Fruit fly (Drosophila melanogaster) whole organism, wandering third instar larva: ENCODE results near the gene Hr96.

Experiments
- CG32264 ChIP-seq: fragments of 200-800 bp; sonication (Bioruptor generic); optimal IDR thresholded peaks from 2 replicates; lab custom pipeline; 2016; ENCODE audit warnings: missing biosample characterization, missing genetic modification characterization
- CG9705 ChIP-seq: fragments of 200-800 bp; sonication (Bioruptor generic); optimal IDR thresholded peaks from 2 replicates; lab custom pipeline; 2018; ENCODE audit warnings: missing biosample characterization, mild to moderate bottlenecking, missing genetic modification characterization
- Dfd ChIP-seq: fragments of >200 bp; optimal IDR thresholded peaks from 2 replicates; lab custom pipeline; 2017; ENCODE audit warnings: missing biosample characterization, missing genetic modification characterization
- Dif ChIP-seq: fragments of 200-275, 200-300 bp; sonication (Bioruptor generic); optimal IDR thresholded peaks from 2 replicates; lab custom pipeline; 2018; ENCODE audit warnings: missing biosample characterization, missing genetic modification characterization; ENCODE audit not compliant: partially characterized antibody
- HLH106 ChIP-seq: fragments of 200-800 bp; optimal IDR thresholded peaks from 3 replicates; lab custom pipeline; 2019; ENCODE audit warnings: missing biosample characterization, mild to moderate bottlenecking, missing genetic modification characterization, moderate library complexity
- Hr78 ChIP-seq: fragments of >200 bp; optimal IDR thresholded peaks from 2 replicates; lab custom pipeline; 2017; ENCODE audit warnings: missing biosample characterization, missing genetic modification characterization
- Hr83 ChIP-seq: fragments of 200-300 bp; sonication (Bioruptor generic); optimal IDR thresholded peaks from 2 replicates; lab custom pipeline; 2016; ENCODE audit warnings: missing biosample characterization, mild to moderate bottlenecking, missing genetic modification characterization, moderate library complexity; ENCODE audit not compliant: poor library complexity, severe bottlenecking
- Jra ChIP-seq: sonication (Bioruptor generic); optimal IDR thresholded peaks from 2 replicates; lab custom pipeline; 2016; ENCODE audit warnings: missing biosample characterization, missing genetic modification characterization
- Mio ChIP-seq: sonication (Bioruptor generic); optimal IDR thresholded peaks from 2 replicates; lab custom pipeline; 2016; ENCODE audit warnings: missing biosample characterization, missing genetic modification characterization
- Myc ChIP-seq: fragments of >200 bp; optimal IDR thresholded peaks from 2 replicates; lab custom pipeline; 2017
- OdsH ChIP-seq: fragments of 200-800 bp; sonication (Bioruptor generic); optimal IDR thresholded peaks from 2 replicates; lab custom pipeline; 2016; ENCODE audit warnings: missing biosample characterization, mild to moderate bottlenecking, missing genetic modification characterization
- Rel ChIP-seq, 2 experiments: fragments of 200-800 bp; sonication (Bioruptor generic) in 1 of 2; optimal IDR thresholded peaks; 2 replicates in 1 of 2; 3 replicates in 1 of 2; lab custom pipeline; 2016 to 2019; ENCODE audit warnings: mild to moderate bottlenecking in 2 of 2, missing biosample characterization in 2 of 2, missing genetic modification characterization in 2 of 2, moderate library complexity in 1 of 2
- Sp1 ChIP-seq: fragments of 200-800 bp; sonication (Bioruptor generic); optimal IDR thresholded peaks from 3 replicates; lab custom pipeline; 2019; ENCODE audit warnings: missing biosample characterization, mild to moderate bottlenecking, missing genetic modification characterization, moderate library complexity
- br ChIP-seq: fragments of 200-800 bp; sonication (Bioruptor generic); optimal IDR thresholded peaks from 2 replicates; lab custom pipeline; 2016; ENCODE audit warnings: missing biosample characterization, missing genetic modification characterization
- dmrt93B ChIP-seq: fragments of 200-800 bp; sonication (Bioruptor generic); optimal IDR thresholded peaks from 2 replicates; lab custom pipeline; 2018; ENCODE audit warnings: missing biosample characterization, mild to moderate bottlenecking, missing genetic modification characterization
- ey ChIP-seq: fragments of 200-800 bp; sonication (Bioruptor generic); optimal IDR thresholded peaks from 2 replicates; lab custom pipeline; 2016; ENCODE audit warnings: missing biosample characterization, missing genetic modification characterization
- foxo ChIP-seq, 2 experiments: fragments of 200-800 bp; sonication (Bioruptor generic); optimal IDR thresholded peaks; 2 replicates in 1 of 2; 3 replicates in 1 of 2; lab custom pipeline; 2016 to 2017; ENCODE audit warnings: missing biosample characterization in 2 of 2, missing genetic modification characterization in 2 of 2
- fru ChIP-seq: fragments of 200-800 bp; sonication (Bioruptor generic); optimal IDR thresholded peaks from 3 replicates; lab custom pipeline; 2016; ENCODE audit warnings: missing biosample characterization, mild to moderate bottlenecking, missing genetic modification characterization
- h ChIP-seq: fragments of 200-800 bp; sonication (Bioruptor generic); optimal IDR thresholded peaks from 3 replicates; lab custom pipeline; 2016; ENCODE audit warnings: missing biosample characterization, mild to moderate bottlenecking, missing genetic modification characterization
- jim ChIP-seq: fragments of 175-275, 200-325 bp; sonication (Bioruptor generic); optimal IDR thresholded peaks from 2 replicates; lab custom pipeline; 2016; ENCODE audit warnings: missing biosample characterization, mild to moderate bottlenecking, missing genetic modification characterization
- lola ChIP-seq: fragments of >200 bp; optimal IDR thresholded peaks from 2 replicates; lab custom pipeline; 2017; ENCODE audit warnings: missing biosample characterization, missing genetic modification characterization
- pan ChIP-seq: fragments of >200 bp; optimal IDR thresholded peaks from 2 replicates; lab custom pipeline; 2017
- psq ChIP-seq: fragments of 200-800 bp; sonication (Bioruptor generic); optimal IDR thresholded peaks from 3 replicates; lab custom pipeline; 2017; ENCODE audit warnings: missing biosample characterization, mild to moderate bottlenecking, missing genetic modification characterization, moderate library complexity
- rgr ChIP-seq: fragments of 200-800 bp; sonication (Bioruptor generic); optimal IDR thresholded peaks from 3 replicates; lab custom pipeline; 2016; ENCODE audit warnings: missing biosample characterization, mild to moderate bottlenecking, missing genetic modification characterization
- sv ChIP-seq: fragments of 200-800 bp; sonication (Bioruptor generic); optimal IDR thresholded peaks from 3 replicates; lab custom pipeline; 2016; ENCODE audit warnings: missing biosample characterization, missing genetic modification characterization
- usp ChIP-seq: fragments of >200 bp; optimal IDR thresholded peaks from 2 replicates; lab custom pipeline; 2017; ENCODE audit warnings: missing biosample characterization, missing genetic modification characterization
- woc ChIP-seq: sonication (Bioruptor generic); optimal IDR thresholded peaks from 2 replicates; lab custom pipeline; 2016; ENCODE audit warnings: missing biosample characterization, mild to moderate bottlenecking, missing genetic modification characterization

Hr96 gene

dm6 chr3R:25009745-25010446, 15.1 kb upstream of the Hr96 start:
- TF ChIP-seq Hr78 (GFP tag; lab: Kevin White, UChicago) (no peak), Jra (GFP tag; lab: Kevin White, UChicago) (no peak), fru (peak; percentile 51), rgr (GFP tag; lab: Kevin White, UChicago) (peak; percentile 10), Sp1 (GFP tag; lab: Kevin White, UChicago) (peak; percentile 44), h (GFP tag; lab: Kevin White, UChicago) (peak; percentile 59), ey (GFP tag; lab: Kevin White, UChicago) (peak; percentile 18), foxo (GFP tag; optimal IDR thresholded peaks at IDR 0.05; lab: Kevin White, UChicago) (peak in 1 of 2 experiments; percentile 58), br (peak; percentile 42), woc (peak; percentile 22), OdsH (GFP tag; lab: Kevin White, UChicago) (peak; percentile 22), Rel (GFP tag; optimal IDR thresholded peaks at IDR 0.05; lab: Kevin White, UChicago) (no peak), Rel (tag; optimal IDR thresholded peaks at IDR 0.05; lab: Kevin White, UChicago) (no peak), lola (GFP tag; lab: Kevin White, UChicago) (no peak), jim (GFP tag; lab: Kevin White, UChicago) (no peak), usp (no peak), dmrt93B (GFP tag; lab: Kevin White, UChicago) (peak; percentile 33), HLH106 (tag; lab: Kevin White, UChicago) (peak; percentile 58)
- TF ChIP-seq, all 38 proteins: peak for 11

DNA sequence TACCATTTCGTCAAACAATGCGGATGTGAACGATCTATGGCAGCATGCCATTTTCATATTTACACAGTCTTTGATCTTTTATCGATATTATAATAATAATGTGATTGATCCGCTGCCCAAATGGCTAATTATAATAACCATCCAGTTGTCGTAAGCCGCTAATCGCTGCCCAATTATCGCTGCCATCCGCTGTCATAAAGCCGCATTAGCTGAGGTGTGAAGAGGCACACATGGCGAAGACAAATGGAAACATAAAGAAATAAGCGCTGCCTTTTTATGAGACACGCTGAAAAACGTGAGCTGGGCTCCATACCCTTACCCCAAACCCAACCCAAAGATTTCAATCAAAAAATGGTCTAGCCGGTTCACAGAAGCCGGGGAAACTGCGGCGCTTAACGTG, 13.0 kb upstream of the Hr96 start:
- TF ChIP-seq Dfd (GFP tag; lab: Kevin White, UChicago) (no peak), ey (GFP tag; lab: Kevin White, UChicago) (no peak), Myc (lab: Kevin White, UChicago) (no peak), br (no peak), pan (lab: Kevin White, UChicago) (no peak), fru (no peak), foxo (GFP tag; optimal IDR thresholded peaks at IDR 0.05; lab: Kevin White, UChicago) (no peak), OdsH (GFP tag; lab: Kevin White, UChicago) (no peak)

dm6 chr3R:25023056-25023455, 2.0 kb upstream of the Hr96 start, which contains the start of gene beta4GalT7:
Gene beta4GalT7, plus strand, starts transcription at chr3R:25023256.
- TF ChIP-seq lola (GFP tag; lab: Kevin White, UChicago) (no peak), foxo (GFP tag; optimal IDR thresholded peaks at IDR 0.05; lab: Kevin White, UChicago) (no peak), h (GFP tag; lab: Kevin White, UChicago) (no peak), Jra (GFP tag; lab: Kevin White, UChicago) (no peak), Dfd (GFP tag; lab: Kevin White, UChicago) (no peak), psq (GFP tag; lab: Kevin White, UChicago) (no peak), CG9705 (GFP tag; lab: Kevin White, UChicago) (no peak), OdsH (GFP tag; lab: Kevin White, UChicago) (no peak), Mio (GFP tag; lab: Kevin White, UChicago) (no peak), br (no peak)

dm6 chr3R:25027281-25028219, 2.5 kb downstream of the Hr96 start:
- TF ChIP-seq ey (GFP tag; lab: Kevin White, UChicago) (peak; percentile 72), Mio (GFP tag; lab: Kevin White, UChicago) (peak; percentile 39), Hr83 (GFP tag; lab: Kevin White, UChicago) (peak; percentile 8), OdsH (GFP tag; lab: Kevin White, UChicago) (peak; percentile 71), foxo (GFP tag; optimal IDR thresholded peaks at IDR 0.05; lab: Kevin White, UChicago) (peak; percentile 72 to 81), CG32264 (GFP tag; lab: Kevin White, UChicago) (peak; percentile 79), Rel (GFP tag; optimal IDR thresholded peaks at IDR 0.05; lab: Kevin White, UChicago) (no peak), Rel (tag; optimal IDR thresholded peaks at IDR 0.05; lab: Kevin White, UChicago) (peak; percentile 13), h (GFP tag; lab: Kevin White, UChicago) (peak; percentile 77), sv (GFP tag; lab: Kevin White, UChicago) (no peak), br (no peak), Hr78 (GFP tag; lab: Kevin White, UChicago) (no peak), CG9705 (GFP tag; lab: Kevin White, UChicago) (peak; percentile 2), rgr (GFP tag; lab: Kevin White, UChicago) (peak; percentile 69), usp (no peak), Sp1 (GFP tag; lab: Kevin White, UChicago) (peak; percentile 79), Dif (GFP tag; lab: Kevin White, UChicago) (peak; percentile 45), woc (no peak), psq (GFP tag; lab: Kevin White, UChicago) (peak; percentile 60), Jra (GFP tag; lab: Kevin White, UChicago) (peak; percentile 50)
- TF ChIP-seq, all 38 proteins: peak for 14
